Worm (Caenorhabditis elegans): ENCODE data around the gene btb-19.

The btb-19 gene

ce11 chrII:14479583-14480245, 42.2 kb downstream of the btb-19 start, which contains the start of gene C13B4.1 (continued):
- no peak for TF ChIP-seq mdl-1 (tag; optimal IDR thresholded peaks at IDR 0.05)
- no peak for TF ChIP-seq ets-5 (GFP tag; IDR thresholded peaks at IDR 0.05)
- no peak for TF ChIP-seq nhr-12 (tag; optimal IDR thresholded peaks at IDR 0.05)
- no peak for TF ChIP-seq nhr-28 (tag; optimal IDR thresholded peaks at IDR 0.05)

- TF ChIP-seq unc-86 (tag; optimal IDR thresholded peaks at IDR 0.05) (no peak), mdl-1 (tag; optimal IDR thresholded peaks at IDR 0.05) (peak in 1 of 2 experiments; percentile 14), mep-1 (tag; optimal IDR thresholded peaks at IDR 0.05) (peak; percentile 30), Y116A8C.19 (tag; optimal IDR thresholded peaks at IDR 0.05; ENCODE audit: borderline replicate concordance) (no peak), isw-1 (GFP tag; IDR thresholded peaks at IDR 0.05) (no peak), C16A3.4 (tag; optimal IDR thresholded peaks at IDR 0.05) (peak; percentile 48), lir-3 (tag; optimal IDR thresholded peaks at IDR 0.05; ENCODE audit: poor library complexity) (no peak), nhr-85 (tag) (peak; percentile 42), sup-37 (GFP tag; optimal IDR thresholded peaks at IDR 0.05) (no peak), lsy-2 (tag; optimal IDR thresholded peaks at IDR 0.05) (peak in 1 of 2 experiments; percentile 65), ces-1 (GFP tag; optimal IDR thresholded peaks at IDR 0.05) (no peak), fkh-8 (tag; optimal IDR thresholded peaks at IDR 0.05) (no peak), zip-4 (GFP tag; optimal IDR thresholded peaks at IDR 0.05) (no peak), nhr-47 (tag; optimal IDR thresholded peaks at IDR 0.05) (peak; percentile 42), nhr-90 (tag; optimal IDR thresholded peaks at IDR 0.05; ENCODE audit: poor library complexity) (peak; percentile 52), fkh-10 (GFP tag; optimal IDR thresholded peaks at IDR 0.05) (no peak), C04F5.9 (tag; optimal IDR thresholded peaks at IDR 0.05) (no peak), nhr-19 (GFP tag; conservative IDR thresholded peaks at IDR 0.05) (peak; percentile 33; the same call in 1 of the 2 replicates), blmp-1 (tag; optimal IDR thresholded peaks at IDR 0.05) (peak; percentile 6), nhr-20 (tag; optimal IDR thresholded peaks at IDR 0.05) (peak; percentile 43), nhr-77 (tag; optimal IDR thresholded peaks at IDR 0.05) (peak; percentile 80), dpl-1 (GFP tag; optimal IDR thresholded peaks at IDR 0.05) (peak; percentile 3 to 24 (median 4)), snu-23 (GFP tag; optimal IDR thresholded peaks at IDR 0.05) (peak; percentile 53), swsn-7 (tag; optimal IDR thresholded peaks at IDR 0.05) (peak; percentile 13), rnt-1 (tag; optimal IDR thresholded peaks at IDR 0.05) (peak; percentile 40), lin-35 (GFP tag; optimal IDR thresholded peaks at IDR 0.05) (peak; percentile 23 to 64), nhr-28 (tag; optimal IDR thresholded peaks at IDR 0.05) (no peak), efl-1 (optimal IDR thresholded peaks at IDR 0.05) (peak; percentile 31 to 45), efl-1 (GFP tag; optimal IDR thresholded peaks at IDR 0.05 in 1 of 2) (peak; percentile 4 to 94), mef-2 (tag; optimal IDR thresholded peaks at IDR 0.05) (no peak)
These were observed 47.2 kb downstream of the btb-19 start for ce11 chrII:14474700-14475099.

Data from whole organism, L1 larva.